Worm (Caenorhabditis elegans): ENCODE data around the gene serp-1.2.

DNA sequence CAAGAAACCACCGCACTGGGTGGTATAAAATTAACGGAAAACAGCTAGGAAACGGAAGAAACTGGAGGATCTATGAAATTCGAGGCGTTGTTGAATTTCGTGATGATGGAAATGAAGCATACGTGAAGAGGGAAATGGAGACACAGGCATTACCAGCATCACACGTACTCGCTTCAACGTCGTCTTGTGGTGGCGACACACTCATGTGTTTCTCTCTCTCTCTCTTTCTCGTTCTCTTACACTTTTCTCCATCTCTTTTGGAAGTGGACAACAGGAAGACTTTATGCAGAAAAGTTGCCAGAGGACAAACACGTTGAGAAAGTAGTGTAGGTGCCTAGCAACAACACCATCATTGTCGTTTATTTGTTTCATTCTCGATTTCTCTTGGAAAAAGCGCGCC lies 7.0 kb downstream of the serp-1.2 start:
- TF ChIP-seq lsy-2 (tag; optimal IDR thresholded peaks at IDR 0.05) (no peak), nhr-237 (tag; optimal IDR thresholded peaks at IDR 0.05) (no peak), nhr-76 (tag; optimal IDR thresholded peaks at IDR 0.05) (no peak), pha-4 (tag; optimal IDR thresholded peaks at IDR 0.05) (no peak)
